Worm (Caenorhabditis elegans) whole organism, L3 larva: ENCODE measurements around the gene sra-34.

Experiments used
- ZK546.5 ChIP-seq: sonication (generic microtip); optimal IDR thresholded peaks from 2 replicates; lab custom pipeline; 2017; ENCODE audit warnings: missing biosample characterization, missing genetic modification characterization
- egl-27 ChIP-seq: sonication (generic microtip); optimal IDR thresholded peaks from 4 replicates; lab custom pipeline; 2017; ENCODE audit warnings: missing biosample characterization, missing genetic modification reagents, missing genetic modification characterization
- fkh-10 ChIP-seq: sonication (generic microtip); optimal IDR thresholded peaks from 2 replicates; lab custom pipeline; 2017; ENCODE audit warnings: missing biosample characterization, missing genetic modification reagents, missing genetic modification characterization
- jun-1 ChIP-seq: fragments of 150-350 bp; optimal IDR thresholded peaks from 2 replicates; lab custom pipeline; 2014; ENCODE audit warnings: missing biosample characterization, missing genetic modification reagents, missing genetic modification characterization
- lin-15B ChIP-seq: fragments of 150-350 bp; optimal IDR thresholded peaks from 2 replicates; lab custom pipeline; 2014; ENCODE audit warnings: missing biosample characterization, missing genetic modification characterization
- nfya-1 ChIP-seq: sonication (generic microtip); optimal IDR thresholded peaks from 2 replicates; lab custom pipeline; 2017; ENCODE audit warnings: missing genetic modification characterization, mild to moderate bottlenecking, missing compliant biosample characterization, antibody characterized with exemption, moderate library complexity; ENCODE audit not compliant: insufficient read depth
- nhr-12 ChIP-seq: fragments of 150-350 bp; optimal IDR thresholded peaks from 2 replicates; lab custom pipeline; 2014; ENCODE audit warnings: missing biosample characterization, missing genetic modification characterization
- nhr-23 ChIP-seq: fragments of 150-350 bp; optimal IDR thresholded peaks from 2 replicates; lab custom pipeline; 2014; ENCODE audit warnings: missing biosample characterization, missing genetic modification reagents, missing genetic modification characterization
- nhr-237 ChIP-seq: fragments of 150-350 bp; optimal IDR thresholded peaks from 2 replicates; lab custom pipeline; 2014; ENCODE audit warnings: missing biosample characterization, missing genetic modification characterization
- nhr-76 ChIP-seq: fragments of 150-350 bp; sonication (generic microtip); optimal IDR thresholded peaks from 5 replicates; lab custom pipeline; 2014; ENCODE audit warnings: missing biosample characterization, missing genetic modification characterization
- skn-1 ChIP-seq: fragments of 150-350 bp; optimal IDR thresholded peaks from 2 replicates; lab custom pipeline; 2014; ENCODE audit warnings: missing biosample characterization, missing genetic modification characterization
- unc-62 ChIP-seq: fragments of 150-350 bp; sonication (generic microtip); optimal IDR thresholded peaks from 4 replicates; lab custom pipeline; 2014; ENCODE audit warnings: missing biosample characterization, missing genetic modification reagents, missing genetic modification characterization
- ztf-11 ChIP-seq: fragments of 150-350 bp; optimal IDR thresholded peaks from 2 replicates; lab custom pipeline; 2014; ENCODE audit warnings: missing biosample characterization, missing genetic modification characterization

DNA sequence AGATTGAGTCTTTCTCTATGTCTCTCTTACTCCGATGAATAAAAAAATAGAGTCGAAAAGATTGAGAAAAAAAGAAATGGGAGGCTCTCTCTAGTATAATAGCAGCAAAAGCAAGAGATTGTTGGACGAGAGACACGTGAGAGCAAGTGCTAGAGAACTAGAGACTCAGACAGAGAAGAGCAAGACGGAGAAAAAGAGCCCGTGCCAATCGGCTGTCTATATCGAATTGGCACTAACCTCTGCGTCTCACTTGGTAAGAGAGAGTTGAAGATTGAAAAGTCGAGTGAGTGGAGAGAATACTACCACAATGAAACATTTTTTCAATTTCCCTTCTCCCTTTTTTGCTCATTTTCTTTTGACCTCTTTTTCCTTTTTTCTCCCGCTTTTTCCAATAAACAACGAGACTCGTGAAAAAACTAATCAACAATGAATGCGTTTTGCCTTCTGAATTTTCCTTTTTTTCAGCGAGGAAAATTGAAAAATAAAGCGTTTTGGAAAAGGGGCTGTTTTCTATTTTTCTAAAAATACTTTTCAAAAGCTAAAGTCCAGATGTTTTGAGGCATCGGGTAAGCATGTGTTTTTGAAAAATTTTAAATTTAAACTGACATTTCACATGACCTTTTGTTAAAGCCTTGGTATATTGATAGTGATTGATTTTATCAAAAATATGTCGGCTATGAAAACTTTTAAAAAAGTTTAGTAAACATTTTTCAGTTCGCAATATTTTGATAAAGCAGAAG lies 36.7 kb downstream of the sra-34 start:
- no peak for TF ChIP-seq nhr-12
- peak; percentile 35 for TF ChIP-seq lin-15B (tag; lab: Kevin White, UChicago)
- no peak for TF ChIP-seq ZK546.5 (tag; lab: Kevin White, UChicago)
- TF ChIP-seq ztf-11 (tag; lab: Kevin White, UChicago): no peak
- peak; percentile 28 for TF ChIP-seq jun-1 (tag; lab: Kevin White, UChicago)
- no peak for TF ChIP-seq egl-27
- peak; percentile 11 for TF ChIP-seq unc-62 (GFP tag; lab: Kevin White, UChicago)
- TF ChIP-seq nfya-1 (tag; lab: Kevin White, UChicago): peak; percentile 93
- TF ChIP-seq nhr-76 (tag; lab: Kevin White, UChicago): no peak
- no peak for TF ChIP-seq nhr-237 (tag; lab: Kevin White, UChicago)
- peak; percentile 39 for TF ChIP-seq fkh-10
- no peak for TF ChIP-seq skn-1 (tag; lab: Kevin White, UChicago)
- no peak for TF ChIP-seq nhr-23
